Worm (Caenorhabditis elegans): ENCODE measurements around the gene F20A1.6.

ce11 chrV:7072309-7072708 is 45.4 kb upstream of the F20A1.6 start, which contains the start of gene F27B10.1:
- TF ChIP-seq unc-62 (GFP tag; optimal IDR thresholded peaks at IDR 0.05) (no peak), snpc-4 (GFP tag; optimal IDR thresholded peaks at IDR 0.05) (no peak), snpc-4 (tag; optimal IDR thresholded peaks at IDR 0.05) (no peak), F33H1.4 (GFP tag; IDR thresholded peaks at IDR 0.05) (no peak), tlf-1 (GFP tag; optimal IDR thresholded peaks at IDR 0.05) (no peak), aptf-3 (GFP tag; IDR thresholded peaks at IDR 0.05) (no peak), hlh-12 (tag; optimal IDR thresholded peaks at IDR 0.05) (no peak), attf-5 (GFP tag; optimal IDR thresholded peaks at IDR 0.05) (no peak), mel-28 (tag; optimal IDR thresholded peaks at IDR 0.05; ENCODE audit: borderline replicate concordance) (no peak), somi-1 (GFP tag; optimal IDR thresholded peaks at IDR 0.05) (no peak), pha-4 (tag; optimal IDR thresholded peaks at IDR 0.05) (no peak), lag-1 (GFP tag; IDR thresholded peaks at IDR 0.05) (no peak), bed-2 (GFP tag; IDR thresholded peaks at IDR 0.05) (no peak)

Measured in whole organism, young adult.